Worm (Caenorhabditis elegans): ENCODE results near the gene lev-8.

- no peak for TF ChIP-seq zag-1 (tag; optimal IDR thresholded peaks at IDR 0.05)
- TF ChIP-seq unc-62 (GFP tag; optimal IDR thresholded peaks at IDR 0.05) = no peak
- TF ChIP-seq aly-2 (tag; optimal IDR thresholded peaks at IDR 0.05) = no peak
Measured at ce11 chrX:11590545-11590944, 29.8 kb downstream of the lev-8 start.

All from whole organism, L1 larva.